Worm (Caenorhabditis elegans): ENCODE data around the gene Y46G5A.23.

ce11 chrII:12797211-12797794, 31.5 kb downstream of the Y46G5A.23 start:
- TF ChIP-seq nhr-11 (tag; optimal IDR thresholded peaks at IDR 0.05) (no peak), pha-4 (tag; optimal IDR thresholded peaks at IDR 0.05) (no peak), mec-3 (tag; optimal IDR thresholded peaks at IDR 0.05; ENCODE audit: borderline replicate concordance) (no peak), ceh-18 (tag; optimal IDR thresholded peaks at IDR 0.05) (no peak), F13H6.1 (tag; optimal IDR thresholded peaks at IDR 0.05) (no peak), C08G9.2 (tag; optimal IDR thresholded peaks at IDR 0.05) (no peak), ama-1 (optimal IDR thresholded peaks at IDR 0.05) (no peak), ceh-6 (GFP tag; optimal IDR thresholded peaks at IDR 0.05) (no peak), unc-55 (GFP tag; optimal IDR thresholded peaks at IDR 0.05) (no peak), hlh-6 (tag; optimal IDR thresholded peaks at IDR 0.05) (peak; percentile 31)
